Fruit fly (Drosophila melanogaster) whole organism, embryonic: ENCODE results near the gene BCL7-like.

Experiments used
- B-H1 ChIP-seq: fragments of 200-800 bp; sonication (Bioruptor generic); IDR thresholded peaks from 3 replicates; pipeline ENCODE4 v1.3.6; 2022; ENCODE audit warnings: missing biosample characterization, missing genetic modification characterization
- Blimp-1 ChIP-seq: fragments of 200-800 bp; sonication (Bioruptor generic); optimal IDR thresholded peaks from 3 replicates; lab custom pipeline; 2018; ENCODE audit warnings: missing biosample characterization, missing genetic modification characterization, mild to moderate bottlenecking, moderate library complexity, missing genetic modification reagents
- CG10321 ChIP-seq: fragments of 200-800 bp; sonication (Bioruptor generic); IDR thresholded peaks from 2 replicates; pipeline ENCODE4 v1.3.6; 2022; ENCODE audit warnings: missing biosample characterization, missing genetic modification characterization
- CG10979 ChIP-seq: fragments of 200-800 bp; sonication (Bioruptor generic); optimal IDR thresholded peaks from 2 replicates; lab custom pipeline; 2018; ENCODE audit warnings: missing biosample characterization, mild to moderate bottlenecking, missing genetic modification characterization, moderate library complexity
- CG11504 ChIP-seq: fragments of 200-800 bp; sonication (Bioruptor generic); optimal IDR thresholded peaks from 3 replicates; lab custom pipeline; 2019; ENCODE audit warnings: missing biosample characterization, mild to moderate bottlenecking, missing genetic modification characterization, moderate library complexity
- CG12744 ChIP-seq: fragments of 200-800 bp; sonication (Bioruptor generic); optimal IDR thresholded peaks from 2 replicates; lab custom pipeline; 2016; ENCODE audit warnings: missing biosample characterization, missing genetic modification characterization
- CG12769 ChIP-seq: fragments of 200-800 bp; sonication (Bioruptor generic); optimal IDR thresholded peaks from 2 replicates; lab custom pipeline; 2019; ENCODE audit warnings: missing biosample characterization, mild to moderate bottlenecking, missing genetic modification characterization, moderate library complexity
- CG13123 ChIP-seq: fragments of 200-800 bp; sonication (Bioruptor generic); optimal IDR thresholded peaks from 2 replicates; lab custom pipeline; 2016; ENCODE audit warnings: missing biosample characterization, missing genetic modification characterization
- CG13424 ChIP-seq: fragments of 200-800 bp; sonication (Bioruptor generic); optimal IDR thresholded peaks from 2 replicates; lab custom pipeline; 2019; ENCODE audit warnings: missing biosample characterization, mild to moderate bottlenecking, missing genetic modification characterization, moderate library complexity
- CG13775 ChIP-seq: fragments of 200-800 bp; sonication (Bioruptor generic); optimal IDR thresholded peaks from 3 replicates; lab custom pipeline; 2017; ENCODE audit warnings: missing biosample characterization, mild to moderate bottlenecking, missing genetic modification characterization
- CG14050 ChIP-seq: fragments of 200-800 bp; sonication (Bioruptor generic); IDR thresholded peaks from 3 replicates; pipeline ENCODE4 v1.3.6; 2022; ENCODE audit warnings: missing biosample characterization, missing genetic modification characterization
- CG14667 ChIP-seq: fragments of 200-800 bp; sonication (Bioruptor generic); IDR thresholded peaks from 2 replicates; pipeline ENCODE4 v1.3.6; 2022; ENCODE audit warnings: missing biosample characterization, missing genetic modification characterization
- CG16863 ChIP-seq: fragments of 200-800 bp; sonication (Bioruptor generic); optimal IDR thresholded peaks from 3 replicates; lab custom pipeline; 2016; ENCODE audit warnings: missing biosample characterization, missing genetic modification characterization
- CG17361 ChIP-seq: fragments of 200-800 bp; sonication (Bioruptor generic); IDR thresholded peaks from 3 replicates; pipeline ENCODE4 v1.3.6; 2022; ENCODE audit warnings: missing biosample characterization, missing genetic modification characterization
- CG17568 ChIP-seq: fragments of 200-800 bp; sonication (Bioruptor generic); optimal IDR thresholded peaks from 2 replicates; lab custom pipeline; 2018; ENCODE audit warnings: missing biosample characterization, mild to moderate bottlenecking, missing genetic modification characterization, moderate library complexity
- CG18764 ChIP-seq: fragments of 200-800 bp; sonication (Bioruptor generic); optimal IDR thresholded peaks from 3 replicates; lab custom pipeline; 2016; ENCODE audit warnings: missing biosample characterization, missing genetic modification characterization
- CG2712 ChIP-seq: fragments of 200-800 bp; optimal IDR thresholded peaks from 3 replicates; lab custom pipeline; 2019; ENCODE audit warnings: missing biosample characterization, mild to moderate bottlenecking, missing genetic modification characterization, moderate library complexity
- CG31441 ChIP-seq: fragments of 200-800 bp; sonication (Bioruptor generic); IDR thresholded peaks from 2 replicates; pipeline ENCODE4 v1.3.6; 2022; ENCODE audit warnings: missing biosample characterization, missing genetic modification characterization
- CG3995 ChIP-seq: fragments of 200-800 bp; sonication (Bioruptor generic); optimal IDR thresholded peaks from 3 replicates; lab custom pipeline; 2016; ENCODE audit warnings: missing biosample characterization, missing genetic modification characterization
- CG4424 ChIP-seq: fragments of 200-800 bp; sonication (Bioruptor generic); optimal IDR thresholded peaks from 3 replicates; lab custom pipeline; 2016; ENCODE audit warnings: missing biosample characterization, missing genetic modification characterization
- CG5953 ChIP-seq: fragments of 200-800 bp; sonication (Bioruptor generic); IDR thresholded peaks from 2 replicates; pipeline ENCODE4 v1.3.6; 2022; ENCODE audit warnings: missing biosample characterization, missing genetic modification characterization
- CG7372 ChIP-seq: fragments of 200-800 bp; sonication (Bioruptor generic); IDR thresholded peaks from 2 replicates; pipeline ENCODE4 v1.3.6; 2022; ENCODE audit warnings: missing biosample characterization, missing genetic modification characterization
- CG8089 ChIP-seq: fragments of 200-800 bp; sonication (Bioruptor generic); optimal IDR thresholded peaks from 3 replicates; lab custom pipeline; 2016; ENCODE audit warnings: missing biosample characterization, missing genetic modification characterization
- CG8944 ChIP-seq: fragments of 200-800 bp; sonication (Bioruptor generic); optimal IDR thresholded peaks from 3 replicates; lab custom pipeline; 2016; ENCODE audit warnings: missing biosample characterization, missing genetic modification characterization
- CG9215 ChIP-seq: fragments of 200-800 bp; sonication (Bioruptor generic); IDR thresholded peaks from 2 replicates; pipeline ENCODE4 v1.3.6; 2022; ENCODE audit warnings: missing biosample characterization, missing genetic modification characterization
- CG9609 ChIP-seq: fragments of 200-800 bp; sonication (Bioruptor generic); optimal IDR thresholded peaks from 3 replicates; lab custom pipeline; 2016; ENCODE audit warnings: missing biosample characterization, missing genetic modification characterization
- Chrac-16 ChIP-seq: fragments of 200-800 bp; sonication (Bioruptor generic); optimal IDR thresholded peaks from 3 replicates; lab custom pipeline; 2016; ENCODE audit warnings: missing biosample characterization, missing genetic modification characterization
- D ChIP-seq, 2 experiments: fragments of 200-800 bp in 1 of 2; fragments of >200 bp in 1 of 2; sonication (Bioruptor generic) in 1 of 2; optimal IDR thresholded peaks; 2 replicates in 1 of 2; 3 replicates in 1 of 2; lab custom pipeline; 2017; ENCODE audit warnings: mild to moderate bottlenecking in 1 of 2, missing biosample characterization in 1 of 2, missing genetic modification characterization in 1 of 2, missing genetic modification reagents in 1 of 2
- D19A ChIP-seq: fragments of 200-800 bp; optimal IDR thresholded peaks from 3 replicates; lab custom pipeline; 2019; ENCODE audit warnings: missing biosample characterization, mild to moderate bottlenecking, missing genetic modification characterization, moderate library complexity
- HLH54F ChIP-seq: fragments of 200-800 bp; sonication (Bioruptor generic); optimal IDR thresholded peaks from 3 replicates; lab custom pipeline; 2016; ENCODE audit warnings: missing biosample characterization, missing genetic modification characterization
- Med ChIP-seq: fragments of 200-800 bp; sonication (Bioruptor generic); peaks from one replicate; lab custom pipeline; 2016; ENCODE audit warnings: missing biosample characterization, missing genetic modification characterization, mild to moderate bottlenecking, inconsistent platforms, moderate library complexity
- PHDP ChIP-seq: fragments of 200-800 bp; sonication (Bioruptor generic); optimal IDR thresholded peaks from 3 replicates; lab custom pipeline; 2018; ENCODE audit warnings: missing biosample characterization, mild to moderate bottlenecking, missing genetic modification characterization, moderate library complexity
- Taf1 ChIP-seq: fragments of 200-800 bp; sonication (Bioruptor generic); IDR thresholded peaks from 2 replicates; pipeline ENCODE4 v1.3.6; 2022; ENCODE audit warnings: missing biosample characterization, missing genetic modification characterization
- Tbp ChIP-seq: fragments of >200 bp; optimal IDR thresholded peaks from 2 replicates; lab custom pipeline; 2018; ENCODE audit warnings: missing biosample characterization, missing genetic modification characterization
- bigmax ChIP-seq: fragments of 200-800 bp; sonication (Bioruptor generic); optimal IDR thresholded peaks from 2 replicates; lab custom pipeline; 2018; ENCODE audit warnings: missing biosample characterization, mild to moderate bottlenecking, missing genetic modification characterization
- chinmo ChIP-seq: fragments of 200-800 bp; sonication (Bioruptor generic); IDR thresholded peaks from 4 replicates; pipeline ENCODE4 v1.3.6; 2022; ENCODE audit warnings: missing biosample characterization, missing genetic modification characterization; ENCODE audit not compliant: partially characterized antibody
- corto ChIP-seq: fragments of 200-800 bp; sonication (Bioruptor generic); optimal IDR thresholded peaks from 2 replicates; lab custom pipeline; 2016; ENCODE audit warnings: missing biosample characterization, mild to moderate bottlenecking, missing genetic modification characterization, moderate library complexity
- dmrt11E ChIP-seq: fragments of 200-800 bp; sonication (Bioruptor generic); optimal IDR thresholded peaks from 3 replicates; lab custom pipeline; 2018; ENCODE audit warnings: missing biosample characterization, mild to moderate bottlenecking, missing genetic modification characterization, moderate library complexity
- hbn ChIP-seq: fragments of 200-800 bp; sonication (Bioruptor generic); IDR thresholded peaks from 2 replicates; pipeline ENCODE4 v1.3.6; 2022; ENCODE audit warnings: missing biosample characterization, missing genetic modification characterization; ENCODE audit not compliant: partially characterized antibody
- ind ChIP-seq: fragments of 200-800 bp; sonication (Bioruptor generic); optimal IDR thresholded peaks from 3 replicates; lab custom pipeline; 2016; ENCODE audit warnings: missing biosample characterization, missing genetic modification characterization
- mam ChIP-seq: fragments of 200-800 bp; sonication (Bioruptor generic); optimal IDR thresholded peaks from 3 replicates; lab custom pipeline; 2016; ENCODE audit warnings: missing biosample characterization, missing genetic modification characterization
- pum ChIP-seq: fragments of 200-800 bp; sonication (Bioruptor generic); optimal IDR thresholded peaks from 2 replicates; lab custom pipeline; 2016; ENCODE audit warnings: missing biosample characterization, missing genetic modification characterization
- repo ChIP-seq: fragments of 200-800 bp; sonication (Bioruptor generic); optimal IDR thresholded peaks from 2 replicates; lab custom pipeline; 2016; ENCODE audit warnings: missing biosample characterization, missing genetic modification characterization
- ro ChIP-seq: fragments of 200-800 bp; sonication (Bioruptor generic); IDR thresholded peaks from 2 replicates; pipeline ENCODE4 v1.3.6; 2022; ENCODE audit warnings: missing biosample characterization, missing genetic modification characterization
- row ChIP-seq: fragments of 200-800 bp; sonication (Bioruptor generic); IDR thresholded peaks from 3 replicates; pipeline ENCODE4 v1.3.6; 2022; ENCODE audit warnings: missing biosample characterization, missing genetic modification characterization
- ssp ChIP-seq: fragments of 200-800 bp; sonication (Bioruptor generic); IDR thresholded peaks from 2 replicates; pipeline ENCODE4 v1.3.6; 2022; ENCODE audit warnings: missing biosample characterization, missing genetic modification characterization
- trem ChIP-seq: fragments of 200-800 bp; optimal IDR thresholded peaks from 3 replicates; lab custom pipeline; 2019; ENCODE audit warnings: missing biosample characterization, mild to moderate bottlenecking, missing genetic modification characterization, moderate library complexity
- twi ChIP-seq: fragments of 200-800 bp; optimal IDR thresholded peaks from 2 replicates; lab custom pipeline; 2019; ENCODE audit warnings: missing biosample characterization, mild to moderate bottlenecking, missing genetic modification characterization, moderate library complexity
- unpg ChIP-seq: fragments of 200-800 bp; sonication (Bioruptor generic); optimal IDR thresholded peaks from 3 replicates; lab custom pipeline; 2018; ENCODE audit warnings: missing biosample characterization, mild to moderate bottlenecking, missing genetic modification characterization, moderate library complexity
- z ChIP-seq: fragments of 200-800 bp; sonication (Bioruptor generic); IDR thresholded peaks from 3 replicates; pipeline ENCODE4 v1.3.6; 2022; ENCODE audit warnings: missing biosample characterization, missing genetic modification characterization

Gene BCL7-like

DNA sequence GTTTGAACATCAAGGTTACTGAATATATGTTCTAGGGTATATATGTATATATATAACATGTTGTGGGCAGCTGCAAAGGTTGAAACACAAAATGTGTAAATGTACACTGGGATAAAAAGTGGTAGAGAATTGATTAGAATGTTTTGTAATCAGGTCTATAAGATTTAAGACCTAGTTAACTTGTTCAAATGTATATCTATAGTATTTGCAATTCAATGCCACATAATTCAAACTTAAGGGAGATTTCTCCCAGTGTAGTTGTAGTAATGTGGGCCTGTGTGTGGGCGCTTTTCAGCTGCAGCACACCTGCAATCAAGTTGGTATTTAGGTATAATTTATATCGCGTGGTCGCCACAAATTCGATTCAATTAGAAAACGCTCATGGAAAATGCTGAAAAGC is 7.2 kb upstream of the BCL7-like start (continued):
- TF ChIP-seq CG17568 (GFP tag; lab: Kevin White, UChicago) (peak; percentile 16), CG8944 (GFP tag; lab: Kevin White, UChicago) (peak; percentile 21), z (GFP tag; lab: Robert Waterston, UW) (no peak), hbn (no peak), bigmax (GFP tag; lab: Kevin White, UChicago) (no peak), D (optimal IDR thresholded peaks at IDR 0.05; lab: Kevin White, UChicago) (no peak), D (GFP tag; optimal IDR thresholded peaks at IDR 0.05; lab: Kevin White, UChicago) (peak; percentile 48), CG16863 (GFP tag; lab: Kevin White, UChicago) (peak; percentile 32), CG14050 (GFP tag; lab: Robert Waterston, UW) (peak; percentile 65; the same call in 2 of the 3 replicates), CG3995 (GFP tag; lab: Kevin White, UChicago) (no peak), Med (GFP tag; lab: Kevin White, UChicago) (peak; percentile 89), CG13775 (peak; percentile 6), ind (GFP tag; lab: Kevin White, UChicago) (peak; percentile 57), CG2712 (peak; percentile 70), CG7372 (peak; percentile 14; the same call in 1 of the 2 replicates), CG10321 (GFP tag; lab: Robert Waterston, UW) (peak; percentile 28; the same call in 1 of the 2 replicates), chinmo (GFP tag; lab: Robert Waterston, UW) (no peak), mam (GFP tag; lab: Kevin White, UChicago) (peak; percentile 3), twi (no peak), CG31441 (GFP tag; lab: Robert Waterston, UW) (peak; percentile 64), D19A (peak; percentile 30), unpg (GFP tag; lab: Kevin White, UChicago) (peak; percentile 70), PHDP (tag; lab: Kevin White, UChicago) (peak; percentile 62), B-H1 (GFP tag; lab: Robert Waterston, UW) (peak; percentile 47; the same call in 2 of the 3 replicates), row (peak; percentile 64), corto (GFP tag; lab: Kevin White, UChicago) (no peak), dmrt11E (tag; lab: Kevin White, UChicago) (peak; percentile 29), Taf1 (GFP tag; lab: Robert Waterston, UW) (peak; percentile 37; the same call in 1 of the 2 replicates), CG9215 (0 out of 2 replicates have a peak, but pooled peaks have one; percentile 8), CG13424 (tag; lab: Kevin White, UChicago) (peak; percentile 59), CG12769 (tag; lab: Kevin White, UChicago) (peak; percentile 64), ro (GFP tag; lab: Robert Waterston, UW) (no peak), pum (GFP tag; lab: Kevin White, UChicago) (peak; percentile 37), CG10979 (peak; percentile 62), CG14667 (peak; percentile 48; the same call in 1 of the 2 replicates), CG5953 (GFP tag; lab: Robert Waterston, UW) (peak; percentile 20; the same call in 1 of the 2 replicates), HLH54F (peak; percentile 9), trem (peak; percentile 33), CG8089 (peak; percentile 8), Chrac-16 (GFP tag; lab: Kevin White, UChicago) (peak; percentile 48), CG12744 (GFP tag; lab: Kevin White, UChicago) (peak; percentile 38), CG9609 (GFP tag; lab: Kevin White, UChicago) (peak; percentile 3), Blimp-1 (GFP tag; lab: Kevin White, UChicago) (peak; percentile 60), CG4424 (GFP tag; lab: Kevin White, UChicago) (peak; percentile 45), CG13123 (no peak), Tbp (GFP tag; lab: Kevin White, UChicago) (no peak), CG18764 (GFP tag; lab: Kevin White, UChicago) (peak; percentile 9), repo (GFP tag; lab: Kevin White, UChicago) (peak; percentile 26), CG11504 (tag; lab: Kevin White, UChicago) (peak; percentile 75), ssp (peak; percentile 31; the same call in 1 of the 2 replicates), CG17361 (GFP tag; lab: Robert Waterston, UW) (peak; percentile 57)
